Fruit fly (Drosophila melanogaster) whole organism, prepupa: Measurements from ENCODE around the gene CG5151.
A peak's percentile ranks its signal among the peaks of the same experiment; 100 is the strongest.

Experiments
- Blimp-1 ChIP-seq: fragments of 200-800 bp; sonication (Bioruptor generic); optimal IDR thresholded peaks from 3 replicates; lab custom pipeline; 2017; ENCODE audit warnings: missing biosample characterization, missing genetic modification characterization, mild to moderate bottlenecking, moderate library complexity, missing genetic modification reagents
- CG10631 ChIP-seq: fragments of 200-800 bp; sonication (Bioruptor generic); optimal IDR thresholded peaks from 2 replicates; lab custom pipeline; 2016; ENCODE audit warnings: missing biosample characterization, missing genetic modification characterization
- CG10669 ChIP-seq: fragments of 200-800 bp; sonication (Bioruptor generic); optimal IDR thresholded peaks from 3 replicates; lab custom pipeline; 2018; ENCODE audit warnings: missing biosample characterization, mild to moderate bottlenecking, missing genetic modification characterization, moderate library complexity
- CG11902 ChIP-seq: fragments of 200-800 bp; sonication (Bioruptor generic); optimal IDR thresholded peaks from 3 replicates; lab custom pipeline; 2016; ENCODE audit warnings: missing biosample characterization, missing genetic modification characterization
- CG15336 ChIP-seq: fragments of 200-800 bp; sonication (Bioruptor generic); IDR thresholded peaks from 2 replicates; pipeline ENCODE4 v1.3.6; 2022; ENCODE audit warnings: missing biosample characterization, missing genetic modification characterization
- CG1621 ChIP-seq: fragments of 200-800 bp; sonication (Bioruptor generic); optimal IDR thresholded peaks from 3 replicates; lab custom pipeline; 2018; ENCODE audit warnings: missing biosample characterization, mild to moderate bottlenecking, missing genetic modification characterization
- CG16779 ChIP-seq: fragments of 200-800 bp; sonication (Bioruptor generic); optimal IDR thresholded peaks from 3 replicates; lab custom pipeline; 2017; ENCODE audit warnings: missing biosample characterization, mild to moderate bottlenecking, missing genetic modification characterization
- CG3032 ChIP-seq: fragments of 200-800 bp; optimal IDR thresholded peaks from 2 replicates; lab custom pipeline; 2019; ENCODE audit warnings: missing biosample characterization, mild to moderate bottlenecking, missing genetic modification characterization, moderate library complexity
- CG31627 ChIP-seq: fragments of 200-800 bp; sonication (Bioruptor generic); optimal IDR thresholded peaks from 3 replicates; lab custom pipeline; 2016; ENCODE audit warnings: missing biosample characterization, missing genetic modification characterization
- CG32006 ChIP-seq: fragments of 200-800 bp; sonication (Bioruptor generic); optimal IDR thresholded peaks from 3 replicates; lab custom pipeline; 2017; ENCODE audit warnings: missing biosample characterization, mild to moderate bottlenecking, missing genetic modification characterization
- CG34406 ChIP-seq: fragments of 200-800 bp; sonication (Bioruptor generic); optimal IDR thresholded peaks from 3 replicates; lab custom pipeline; 2016; ENCODE audit warnings: missing biosample characterization, missing genetic modification characterization
- CG4318 ChIP-seq: fragments of 200-800 bp; sonication (Bioruptor generic); optimal IDR thresholded peaks from 3 replicates; lab custom pipeline; 2017; ENCODE audit warnings: missing biosample characterization, mild to moderate bottlenecking, missing genetic modification characterization
- CG6163 ChIP-seq: fragments of 200-800 bp; sonication (Bioruptor generic); IDR thresholded peaks from 3 replicates; pipeline ENCODE4 v1.3.6; 2022; ENCODE audit warnings: missing biosample characterization, missing genetic modification characterization
- CG6792 ChIP-seq: fragments of 200-800 bp; sonication (Bioruptor generic); optimal IDR thresholded peaks from 3 replicates; lab custom pipeline; 2016; ENCODE audit warnings: missing biosample characterization, missing genetic modification characterization
- CG6808 ChIP-seq: fragments of 200-800 bp; sonication (Bioruptor generic); optimal IDR thresholded peaks from 3 replicates; lab custom pipeline; 2017; ENCODE audit warnings: missing biosample characterization, missing genetic modification characterization, mild to moderate bottlenecking, moderate library complexity, missing genetic modification reagents
- CG6854 ChIP-seq: fragments of 200-800 bp; sonication (Bioruptor generic); optimal IDR thresholded peaks from 2 replicates; lab custom pipeline; 2017; ENCODE audit warnings: missing biosample characterization, mild to moderate bottlenecking, missing genetic modification characterization
- CG7368 ChIP-seq: fragments of 200-800 bp; sonication (Bioruptor generic); optimal IDR thresholded peaks from 3 replicates; lab custom pipeline; 2016; ENCODE audit warnings: missing biosample characterization, missing genetic modification characterization
- CG8119 ChIP-seq: fragments of 200-800 bp; sonication (Bioruptor generic); IDR thresholded peaks from 3 replicates; pipeline ENCODE4 v1.3.6; 2022; ENCODE audit warnings: missing biosample characterization, missing genetic modification characterization
- CG8319 ChIP-seq: fragments of 200-800 bp; sonication (Bioruptor generic); optimal IDR thresholded peaks from 3 replicates; lab custom pipeline; 2016; ENCODE audit warnings: missing biosample characterization, missing genetic modification characterization
- CG8632 ChIP-seq: fragments of 200-800 bp; sonication (Bioruptor generic); optimal IDR thresholded peaks from 3 replicates; lab custom pipeline; 2016; ENCODE audit warnings: missing biosample characterization, missing genetic modification characterization
- CG9139 ChIP-seq: fragments of 200-800 bp; sonication (Bioruptor generic); optimal IDR thresholded peaks from 3 replicates; lab custom pipeline; 2017; ENCODE audit warnings: missing biosample characterization, mild to moderate bottlenecking, missing genetic modification characterization
- Eip75B ChIP-seq: fragments of 200-800 bp; sonication (Bioruptor generic); optimal IDR thresholded peaks from 3 replicates; lab custom pipeline; 2016; ENCODE audit warnings: missing biosample characterization, missing genetic modification characterization
- Eip78C ChIP-seq: fragments of 200-800 bp; sonication (Bioruptor generic); peaks from one replicate; lab custom pipeline; 2016; ENCODE audit warnings: missing biosample characterization, missing genetic modification characterization
- Eip93F ChIP-seq: fragments of 200-800 bp; sonication (Bioruptor generic); optimal IDR thresholded peaks from 2 replicates; lab custom pipeline; 2016; ENCODE audit warnings: missing biosample characterization, mild to moderate bottlenecking, missing genetic modification characterization
- Ets96B ChIP-seq: fragments of 200-800 bp; optimal IDR thresholded peaks from 2 replicates; lab custom pipeline; 2019; ENCODE audit warnings: missing biosample characterization, mild to moderate bottlenecking, missing genetic modification characterization, moderate library complexity
- Hr38 ChIP-seq: sonication (Bioruptor generic); optimal IDR thresholded peaks from 2 replicates; lab custom pipeline; 2016; ENCODE audit warnings: missing biosample characterization, missing genetic modification characterization
- Hr39 ChIP-seq: fragments of 200-800 bp; sonication (Bioruptor generic); optimal IDR thresholded peaks from 2 replicates; lab custom pipeline; 2016; ENCODE audit warnings: missing biosample characterization, missing genetic modification characterization
- Hr4 ChIP-seq: fragments of 200-800 bp; sonication (Bioruptor generic); optimal IDR thresholded peaks from 3 replicates; lab custom pipeline; 2016; ENCODE audit warnings: missing biosample characterization, missing genetic modification characterization
- OdsH ChIP-seq: fragments of 200-800 bp; sonication (Bioruptor generic); optimal IDR thresholded peaks from 3 replicates; lab custom pipeline; 2016; ENCODE audit warnings: missing biosample characterization, missing genetic modification characterization
- Smox ChIP-seq: fragments of 200-800 bp; sonication (Bioruptor generic); optimal IDR thresholded peaks from 3 replicates; lab custom pipeline; 2016; ENCODE audit warnings: missing biosample characterization, missing genetic modification characterization
- Sox102F ChIP-seq: fragments of 200-800 bp; sonication (Bioruptor generic); optimal IDR thresholded peaks from 2 replicates; lab custom pipeline; 2016; ENCODE audit warnings: missing biosample characterization, mild to moderate bottlenecking, missing genetic modification characterization
- Sox14 ChIP-seq: fragments of 200-800 bp; sonication (Bioruptor generic); optimal IDR thresholded peaks from 3 replicates; lab custom pipeline; 2016; ENCODE audit warnings: missing biosample characterization, missing genetic modification characterization
- Sox15 ChIP-seq: fragments of 200-800 bp; sonication (Bioruptor generic); optimal IDR thresholded peaks from 3 replicates; lab custom pipeline; 2016; ENCODE audit warnings: missing biosample characterization, missing genetic modification characterization
- achi ChIP-seq: fragments of 200-800 bp; sonication (Bioruptor generic); optimal IDR thresholded peaks from 3 replicates; lab custom pipeline; 2016; ENCODE audit warnings: missing biosample characterization, missing genetic modification characterization
- acj6 ChIP-seq: fragments of 200-800 bp; sonication (Bioruptor generic); optimal IDR thresholded peaks from 3 replicates; lab custom pipeline; 2016; ENCODE audit warnings: missing biosample characterization, missing genetic modification characterization
- cyc ChIP-seq: fragments of 200-800 bp; sonication (Bioruptor generic); optimal IDR thresholded peaks from 3 replicates; lab custom pipeline; 2016; ENCODE audit warnings: missing biosample characterization, missing genetic modification characterization
- eg ChIP-seq: fragments of 200-800 bp; sonication (Bioruptor generic); IDR thresholded peaks from 3 replicates; pipeline ENCODE4 v1.3.6; 2022; ENCODE audit warnings: missing biosample characterization, missing genetic modification characterization
- esn ChIP-seq: fragments of 200-800 bp; sonication (Bioruptor generic); optimal IDR thresholded peaks from 2 replicates; lab custom pipeline; 2016; ENCODE audit warnings: missing biosample characterization, mild to moderate bottlenecking, missing genetic modification characterization, moderate library complexity
- fd59A ChIP-seq: fragments of 200-800 bp; sonication (Bioruptor generic); optimal IDR thresholded peaks from 2 replicates; lab custom pipeline; 2017; ENCODE audit warnings: missing biosample characterization, mild to moderate bottlenecking, missing genetic modification characterization, missing genetic modification reagents
- fd85E ChIP-seq: fragments of 200-800 bp; sonication (Bioruptor generic); optimal IDR thresholded peaks from 3 replicates; lab custom pipeline; 2016; ENCODE audit warnings: missing biosample characterization, missing genetic modification characterization
- fkh ChIP-seq: fragments of 200-800 bp; sonication (Bioruptor generic); optimal IDR thresholded peaks from 3 replicates; lab custom pipeline; 2017; ENCODE audit warnings: missing biosample characterization, mild to moderate bottlenecking, missing genetic modification characterization, moderate library complexity
- lz ChIP-seq: fragments of 200-800 bp; sonication (Bioruptor generic); optimal IDR thresholded peaks from 3 replicates; lab custom pipeline; 2016; ENCODE audit warnings: missing biosample characterization, missing genetic modification characterization
- net ChIP-seq: fragments of 200-800 bp; sonication (Bioruptor generic); optimal IDR thresholded peaks from 3 replicates; lab custom pipeline; 2016; ENCODE audit warnings: missing biosample characterization, missing genetic modification characterization
- salr ChIP-seq, 2 experiments: fragments of 200-800 bp; sonication (Bioruptor generic); optimal IDR thresholded peaks; 3 replicates each; lab custom pipeline; 2016 to 2018; ENCODE audit warnings: missing biosample characterization in 2 of 2, missing genetic modification characterization in 2 of 2, mild to moderate bottlenecking in 1 of 2
- ss ChIP-seq, 2 experiments: fragments of 200-800 bp; sonication (Bioruptor generic); optimal IDR thresholded peaks; 2 replicates in 1 of 2; 3 replicates in 1 of 2; lab custom pipeline; 2017 to 2018; ENCODE audit warnings: mild to moderate bottlenecking in 2 of 2, missing biosample characterization in 2 of 2, missing genetic modification characterization in 2 of 2, moderate library complexity in 1 of 2
- svp ChIP-seq: fragments of 200-800 bp; sonication (Bioruptor generic); peaks from one replicate; lab custom pipeline; 2016; ENCODE audit warnings: missing biosample characterization, missing genetic modification characterization
- topi ChIP-seq: fragments of 200-800 bp; sonication (Bioruptor generic); optimal IDR thresholded peaks from 3 replicates; lab custom pipeline; 2016; ENCODE audit warnings: missing biosample characterization, missing genetic modification characterization
- vri ChIP-seq: fragments of 200-800 bp; sonication (Bioruptor generic); optimal IDR thresholded peaks from 3 replicates; lab custom pipeline; 2016; ENCODE audit warnings: missing biosample characterization, mild to moderate bottlenecking, missing genetic modification characterization

Gene CG5151

DNA sequence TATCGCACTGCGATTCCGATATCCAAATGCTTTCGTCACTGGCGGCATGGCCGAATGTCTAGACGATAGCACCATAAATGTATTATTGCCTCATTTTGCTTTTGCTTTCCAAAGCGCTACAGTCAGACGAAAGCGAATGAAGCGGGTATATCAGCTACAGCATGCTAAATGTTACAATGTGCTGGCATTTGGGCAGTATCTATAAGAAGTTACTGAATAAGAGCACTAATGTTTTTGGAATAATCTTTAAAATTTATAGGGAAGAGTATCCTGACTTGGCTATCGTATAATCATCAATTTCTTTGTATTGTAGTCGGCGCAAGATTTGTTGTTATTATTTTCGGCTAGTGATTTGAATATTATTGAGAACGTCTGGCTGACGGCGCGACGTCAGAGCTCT, 38.7 kb upstream of the CG5151 start (continued):
- TF ChIP-seq CG31627 (GFP tag; lab: Kevin White, UChicago) (peak; percentile 83), CG6792 (peak; percentile 69), cyc (GFP tag; lab: Kevin White, UChicago) (peak; percentile 86), CG6163 (peak; percentile 74), OdsH (GFP tag; lab: Kevin White, UChicago) (peak; percentile 79), salr (GFP tag; optimal IDR thresholded peaks at IDR 0.05; lab: Kevin White, UChicago) (peak; percentile 52 to 54), Sox102F (GFP tag; lab: Kevin White, UChicago) (peak; percentile 74), CG4318 (no peak), CG6854 (GFP tag; lab: Kevin White, UChicago) (peak; percentile 28), Hr39 (GFP tag; lab: Kevin White, UChicago) (peak; percentile 89), fd85E (GFP tag; lab: Kevin White, UChicago) (no peak), CG15336 (GFP tag; lab: Robert Waterston, UW) (peak; percentile 57), achi (GFP tag; lab: Kevin White, UChicago) (peak; percentile 59), CG1621 (tag; lab: Kevin White, UChicago) (peak; percentile 61)

dm6 chr3L:16202550-16202949, 38.0 kb upstream of the CG5151 start:
- no peak for TF ChIP-seq eg (GFP tag; lab: Robert Waterston, UW)
- TF ChIP-seq Eip78C (GFP tag; lab: Kevin White, UChicago), result peak; percentile 92
- no peak for TF ChIP-seq fkh (GFP tag; lab: Kevin White, UChicago)
- TF ChIP-seq CG6792, result peak; percentile 23
- TF ChIP-seq CG11902 (GFP tag; lab: Kevin White, UChicago), result peak; percentile 0
- TF ChIP-seq ss (GFP tag; optimal IDR thresholded peaks at IDR 0.05; lab: Kevin White, UChicago), result peak; percentile 12 to 40
- TF ChIP-seq fd59A (GFP tag; lab: Kevin White, UChicago), result peak; percentile 48
- no peak for TF ChIP-seq CG6854 (GFP tag; lab: Kevin White, UChicago)
- TF ChIP-seq Eip93F (GFP tag; lab: Kevin White, UChicago), result peak; percentile 12
- peak; percentile 56 for TF ChIP-seq Sox102F (GFP tag; lab: Kevin White, UChicago)
- TF ChIP-seq Hr39 (GFP tag; lab: Kevin White, UChicago), result peak; percentile 58
- TF ChIP-seq CG6808, result peak; percentile 66
- TF ChIP-seq Sox14 (GFP tag; lab: Kevin White, UChicago), result peak; percentile 56
- no peak for TF ChIP-seq Blimp-1
- peak; percentile 52 for TF ChIP-seq Ets96B
- peak; percentile 16 for TF ChIP-seq Hr4 (GFP tag; lab: Kevin White, UChicago)
- TF ChIP-seq topi (GFP tag; lab: Kevin White, UChicago), result peak; percentile 45
- peak; percentile 3 for TF ChIP-seq net (GFP tag; lab: Kevin White, UChicago)
- peak; percentile 55 for TF ChIP-seq CG3032 (tag; lab: Kevin White, UChicago)
- no peak for TF ChIP-seq Hr38
- TF ChIP-seq vri (GFP tag; lab: Kevin White, UChicago), result peak; percentile 83
- peak; percentile 32 for TF ChIP-seq CG8319 (GFP tag; lab: Kevin White, UChicago)
- peak; percentile 45; the same call in 1 of the 3 replicates for TF ChIP-seq CG8119 (GFP tag; lab: Robert Waterston, UW)
- TF ChIP-seq fd85E (GFP tag; lab: Kevin White, UChicago), result no peak
- peak; percentile 52 for TF ChIP-seq CG10669 (GFP tag; lab: Kevin White, UChicago)
- peak; percentile 54 for TF ChIP-seq Eip75B (GFP tag; lab: Kevin White, UChicago)
- peak; percentile 50 for TF ChIP-seq acj6 (GFP tag; lab: Kevin White, UChicago)
- TF ChIP-seq Sox15 (GFP tag; lab: Kevin White, UChicago), result peak; percentile 10
- no peak for TF ChIP-seq CG16779
- peak; percentile 30 for TF ChIP-seq achi (GFP tag; lab: Kevin White, UChicago)
- TF ChIP-seq lz, result peak; percentile 38
- TF ChIP-seq CG7368 (GFP tag; lab: Kevin White, UChicago), result peak; percentile 23
- TF ChIP-seq CG9139 (GFP tag; lab: Kevin White, UChicago), result peak; percentile 44
- peak; percentile 43 for TF ChIP-seq CG8632 (GFP tag; lab: Kevin White, UChicago)
- peak; percentile 31 for TF ChIP-seq cyc (GFP tag; lab: Kevin White, UChicago)
- peak; percentile 26 for TF ChIP-seq CG1621 (tag; lab: Kevin White, UChicago)
- peak; percentile 57 for TF ChIP-seq esn
- TF ChIP-seq CG15336 (GFP tag; lab: Robert Waterston, UW), result 0 out of 2 replicates have a peak, but pooled peaks have one; percentile 35
- TF ChIP-seq Smox, result peak; percentile 57
- TF ChIP-seq CG10631 (GFP tag; lab: Kevin White, UChicago), result peak; percentile 40
- peak; percentile 46 for TF ChIP-seq CG32006 (GFP tag; lab: Kevin White, UChicago)
- no peak for TF ChIP-seq CG4318
- peak; percentile 30 for TF ChIP-seq CG34406 (GFP tag; lab: Kevin White, UChicago)
- peak; percentile 83 for TF ChIP-seq svp (GFP tag; lab: Kevin White, UChicago)
- no peak for TF ChIP-seq CG6163
- TF ChIP-seq CG31627 (GFP tag; lab: Kevin White, UChicago), result peak; percentile 53
